Worm (Caenorhabditis elegans) whole organism, young adult: ENCODE results near the gene clec-66.

Source experiments
- ceh-58 ChIP-seq: fragments of 200-800 bp; sonication (Bioruptor generic); IDR thresholded peaks from 2 replicates; pipeline ENCODE4 v1.3.6; 2022; ENCODE audit warnings: missing genetic modification characterization, missing compliant biosample characterization
- ztf-18 ChIP-seq: sonication (generic microtip); optimal IDR thresholded peaks from 2 replicates; lab custom pipeline; 2016; ENCODE audit warnings: missing genotype, mild to moderate bottlenecking, missing genetic modification characterization, missing compliant biosample characterization

ce11 chrII:12884972-12885371 is 19.2 kb upstream of the clec-66 start, which contains the start of gene sra-14:
- no peak for TF ChIP-seq ceh-58
- no peak for TF ChIP-seq ztf-18 (tag; lab: Kevin White, UChicago)
